Fruit fly (Drosophila melanogaster): ENCODE results near the gene CG18178.

CG18178 gene

dm6 chr3L:9692234-9692891, 26.6 kb downstream of the CG18178 start (continued):
- peak in 1 of 2 experiments; percentile 82 for TF ChIP-seq Hr78 (GFP tag; optimal IDR thresholded peaks at IDR 0.05)
- TF ChIP-seq CG11093 (GFP tag; IDR thresholded peaks at IDR 0.05), result no peak
- no peak for TF ChIP-seq CG2712 (tag; optimal IDR thresholded peaks at IDR 0.05)
- TF ChIP-seq Gug (GFP tag; IDR thresholded peaks at IDR 0.05), result no peak
- peak; percentile 11 for TF ChIP-seq CG17912 (GFP tag; optimal IDR thresholded peaks at IDR 0.05)
- TF ChIP-seq Blimp-1 (GFP tag; optimal IDR thresholded peaks at IDR 0.05), result peak; percentile 70
- no peak for TF ChIP-seq CG2889 (GFP tag; IDR thresholded peaks at IDR 0.05)
- TF ChIP-seq CG10147 (GFP tag; optimal IDR thresholded peaks at IDR 0.05), result no peak
- TF ChIP-seq HmgD (GFP tag; optimal IDR thresholded peaks at IDR 0.05), result no peak
- TF ChIP-seq CG17568 (GFP tag; optimal IDR thresholded peaks at IDR 0.05), result peak; percentile 45
- no peak for TF ChIP-seq kni (GFP tag; optimal IDR thresholded peaks at IDR 0.05)
- no peak for TF ChIP-seq Lim3 (GFP tag; IDR thresholded peaks at IDR 0.05)
- TF ChIP-seq CG10321 (GFP tag; IDR thresholded peaks at IDR 0.05), result no peak
- TF ChIP-seq chinmo (GFP tag; IDR thresholded peaks at IDR 0.05; ENCODE audit: partially characterized antibody), result peak; percentile 99; the same call in 3 of the 4 replicates
- peak; percentile 7; the same call in 1 of the 2 replicates for TF ChIP-seq Xrp1 (GFP tag; IDR thresholded peaks at IDR 0.05)
- no peak for TF ChIP-seq Hmr (GFP tag; optimal IDR thresholded peaks at IDR 0.05)
- peak; percentile 66 for TF ChIP-seq HLHmδ (GFP tag; optimal IDR thresholded peaks at IDR 0.05)
- peak; percentile 73 for TF ChIP-seq CG34224 (GFP tag; IDR thresholded peaks at IDR 0.05; ENCODE audit: partially characterized antibody)
- no peak for TF ChIP-seq ab (GFP tag; optimal IDR thresholded peaks at IDR 0.05)
- TF ChIP-seq Dll (GFP tag; IDR thresholded peaks at IDR 0.05; ENCODE audit: partially characterized antibody), result peak; percentile 55; the same call in 2 of the 4 replicates
- TF ChIP-seq hbn (GFP tag; IDR thresholded peaks at IDR 0.05; ENCODE audit: partially characterized antibody), result peak; percentile 64
- peak; percentile 63 for TF ChIP-seq Awh (GFP tag; IDR thresholded peaks at IDR 0.05)
- no peak for TF ChIP-seq croc (GFP tag; conservative IDR thresholded peaks at IDR 0.05)
- TF ChIP-seq CG6175 (GFP tag; IDR thresholded peaks at IDR 0.05), result no peak
- no peak for TF ChIP-seq Hr51 (GFP tag; optimal IDR thresholded peaks at IDR 0.05)
- no peak for TF ChIP-seq gfzf (GFP tag; optimal IDR thresholded peaks at IDR 0.05)
- peak; percentile 58 for TF ChIP-seq exex (tag; optimal IDR thresholded peaks at IDR 0.05)
- peak; percentile 31; the same call in 1 of the 2 replicates for TF ChIP-seq CG14441 (GFP tag; IDR thresholded peaks at IDR 0.05)
- TF ChIP-seq sd (tag; optimal IDR thresholded peaks at IDR 0.05), result peak; percentile 27
- TF ChIP-seq CG6654 (GFP tag; optimal IDR thresholded peaks at IDR 0.05), result no peak
- TF ChIP-seq knrl (GFP tag; IDR thresholded peaks at IDR 0.05; ENCODE audit: partially characterized antibody), result no peak
- TF ChIP-seq CG3163 (GFP tag; optimal IDR thresholded peaks at IDR 0.05), result peak; percentile 98
- TF ChIP-seq lov (optimal IDR thresholded peaks at IDR 0.05), result no peak
- 0 out of 3 replicates have a peak, but pooled peaks have one; percentile 24 for TF ChIP-seq lov (GFP tag; IDR thresholded peaks at IDR 0.05)
- TF ChIP-seq CG4360 (GFP tag; IDR thresholded peaks at IDR 0.05), result peak; percentile 98
- peak; percentile 20 for TF ChIP-seq CG34376 (GFP tag; optimal IDR thresholded peaks at IDR 0.05)
- 0 out of 3 replicates have a peak, but pooled peaks have one; percentile 33 for TF ChIP-seq z (GFP tag; IDR thresholded peaks at IDR 0.05)
- TF ChIP-seq zfh2 (GFP tag; optimal IDR thresholded peaks at IDR 0.05), result no peak
- TF ChIP-seq ci (GFP tag; IDR thresholded peaks at IDR 0.05), result peak; percentile 53; the same call in 1 of the 3 replicates
- peak; percentile 95 for TF ChIP-seq Adf1 (GFP tag; IDR thresholded peaks at IDR 0.05)
- no peak for TF ChIP-seq cad (GFP tag; optimal IDR thresholded peaks at IDR 0.05)
- no peak for TF ChIP-seq Hr3 (GFP tag; optimal IDR thresholded peaks at IDR 0.05)
- peak; percentile 95 for TF ChIP-seq yki (optimal IDR thresholded peaks at IDR 0.05)
- TF ChIP-seq Pdp1 (GFP tag; optimal IDR thresholded peaks at IDR 0.05), result peak in 1 of 2 experiments; percentile 23
- TF ChIP-seq TFAM (GFP tag; optimal IDR thresholded peaks at IDR 0.05), result no peak
- 0 out of 2 replicates have a peak, but pooled peaks have one; percentile 19 for TF ChIP-seq ara (GFP tag; IDR thresholded peaks at IDR 0.05)
- peak; percentile 48 for TF ChIP-seq CG12769 (tag; optimal IDR thresholded peaks at IDR 0.05)
- TF ChIP-seq slp2 (GFP tag; optimal IDR thresholded peaks at IDR 0.05), result no peak
- TF ChIP-seq Bdp1 (GFP tag; optimal IDR thresholded peaks at IDR 0.05), result no peak

Data from whole organism, embryonic.